Worm (Caenorhabditis elegans): Measurements from ENCODE around the gene tth-1.

tth-1 gene

ce11 chrX:8404308-8405085 lies 19.0 kb downstream of the tth-1 start:
- TF ChIP-seq T23F11.4 (GFP tag; optimal IDR thresholded peaks at IDR 0.05) (peak; percentile 96), ceh-9 (tag; optimal IDR thresholded peaks at IDR 0.05) (peak; percentile 92), tbx-2 (tag; optimal IDR thresholded peaks at IDR 0.05) (peak; percentile 98), ref-2 (tag; optimal IDR thresholded peaks at IDR 0.05) (peak; percentile 96), fkh-6 (tag; optimal IDR thresholded peaks at IDR 0.05) (peak; percentile 95), lim-6 (tag; optimal IDR thresholded peaks at IDR 0.05) (peak; percentile 88), unc-3 (GFP tag; conservative IDR thresholded peaks at IDR 0.05) (peak; percentile 96), unc-3 (tag; optimal IDR thresholded peaks at IDR 0.05) (peak; percentile 90), pha-4 (tag; optimal IDR thresholded peaks at IDR 0.05) (no peak), ceh-31 (tag; optimal IDR thresholded peaks at IDR 0.05) (peak; percentile 95), K09A11.1 (tag; optimal IDR thresholded peaks at IDR 0.05; ENCODE audit: insufficient read depth) (peak; percentile 95), che-1 (tag; optimal IDR thresholded peaks at IDR 0.05) (peak; percentile 93), ceh-30 (tag; optimal IDR thresholded peaks at IDR 0.05) (peak; percentile 85), ceh-24 (tag; optimal IDR thresholded peaks at IDR 0.05) (peak; percentile 78), mec-3 (tag; optimal IDR thresholded peaks at IDR 0.05; ENCODE audit: borderline replicate concordance) (peak; percentile 44), nhr-11 (tag; optimal IDR thresholded peaks at IDR 0.05) (no peak), ceh-14 (tag; optimal IDR thresholded peaks at IDR 0.05) (peak; percentile 96), ceh-18 (tag; optimal IDR thresholded peaks at IDR 0.05) (peak; percentile 98), Y22D7AL.16 (tag; optimal IDR thresholded peaks at IDR 0.05) (peak; percentile 94), ceh-34 (tag; optimal IDR thresholded peaks at IDR 0.05) (peak; percentile 98), unc-55 (GFP tag; optimal IDR thresholded peaks at IDR 0.05) (peak; percentile 95), nfya-1 (tag; optimal IDR thresholded peaks at IDR 0.05) (peak; percentile 89), hlh-6 (tag; optimal IDR thresholded peaks at IDR 0.05) (peak; percentile 94), dve-1 (tag; optimal IDR thresholded peaks at IDR 0.05) (peak; percentile 92), unc-86 (tag; optimal IDR thresholded peaks at IDR 0.05) (peak; percentile 95), sdc-2 (tag; optimal IDR thresholded peaks at IDR 0.05) (peak; percentile 95), hlh-30 (tag; optimal IDR thresholded peaks at IDR 0.05; ENCODE audit: insufficient read depth) (peak; percentile 78), dmd-4 (tag; optimal IDR thresholded peaks at IDR 0.05; ENCODE audit: borderline replicate concordance) (peak; percentile 93), pat-9 (tag; optimal IDR thresholded peaks at IDR 0.05) (peak; percentile 96), ceh-48 (tag; optimal IDR thresholded peaks at IDR 0.05) (peak; percentile 87), eyg-1 (tag; optimal IDR thresholded peaks at IDR 0.05) (peak; percentile 95), syd-9 (tag; optimal IDR thresholded peaks at IDR 0.05) (peak; percentile 97), ceh-2 (tag; optimal IDR thresholded peaks at IDR 0.05) (peak; percentile 92), rnt-1 (tag; optimal IDR thresholded peaks at IDR 0.05) (peak; percentile 98), ceh-6 (GFP tag; optimal IDR thresholded peaks at IDR 0.05) (peak; percentile 95), elt-2 (tag; optimal IDR thresholded peaks at IDR 0.05) (peak; percentile 97), hlh-8 (tag; optimal IDR thresholded peaks at IDR 0.05) (peak; percentile 92), nhr-232 (tag; optimal IDR thresholded peaks at IDR 0.05) (peak; percentile 92), gmeb-2 (tag; optimal IDR thresholded peaks at IDR 0.05) (peak; percentile 92), ceh-45 (GFP tag; IDR thresholded peaks at IDR 0.05) (peak; percentile 98), unc-42 (tag; optimal IDR thresholded peaks at IDR 0.05) (peak; percentile 87), pag-3 (tag; optimal IDR thresholded peaks at IDR 0.05; ENCODE audit: borderline replicate concordance) (peak; percentile 46), pax-1 (tag; optimal IDR thresholded peaks at IDR 0.05) (no peak), ztf-16 (tag; optimal IDR thresholded peaks at IDR 0.05) (peak; percentile 97), hlh-13 (GFP tag; optimal IDR thresholded peaks at IDR 0.05) (peak; percentile 93), C38D4.7 (GFP tag; optimal IDR thresholded peaks at IDR 0.05) (peak; percentile 92), ama-1 (optimal IDR thresholded peaks at IDR 0.05) (no peak), ttx-3 (tag; optimal IDR thresholded peaks at IDR 0.05) (peak; percentile 93), fax-1 (tag; optimal IDR thresholded peaks at IDR 0.05) (peak; percentile 90), K02D7.2 (tag; optimal IDR thresholded peaks at IDR 0.05) (peak; percentile 97), pha-2 (tag; optimal IDR thresholded peaks at IDR 0.05) (peak; percentile 95)

Data from whole organism, late embryonic.